Worm (Caenorhabditis elegans): Measurements from ENCODE around the gene ttll-15.

The ttll-15 gene

DNA sequence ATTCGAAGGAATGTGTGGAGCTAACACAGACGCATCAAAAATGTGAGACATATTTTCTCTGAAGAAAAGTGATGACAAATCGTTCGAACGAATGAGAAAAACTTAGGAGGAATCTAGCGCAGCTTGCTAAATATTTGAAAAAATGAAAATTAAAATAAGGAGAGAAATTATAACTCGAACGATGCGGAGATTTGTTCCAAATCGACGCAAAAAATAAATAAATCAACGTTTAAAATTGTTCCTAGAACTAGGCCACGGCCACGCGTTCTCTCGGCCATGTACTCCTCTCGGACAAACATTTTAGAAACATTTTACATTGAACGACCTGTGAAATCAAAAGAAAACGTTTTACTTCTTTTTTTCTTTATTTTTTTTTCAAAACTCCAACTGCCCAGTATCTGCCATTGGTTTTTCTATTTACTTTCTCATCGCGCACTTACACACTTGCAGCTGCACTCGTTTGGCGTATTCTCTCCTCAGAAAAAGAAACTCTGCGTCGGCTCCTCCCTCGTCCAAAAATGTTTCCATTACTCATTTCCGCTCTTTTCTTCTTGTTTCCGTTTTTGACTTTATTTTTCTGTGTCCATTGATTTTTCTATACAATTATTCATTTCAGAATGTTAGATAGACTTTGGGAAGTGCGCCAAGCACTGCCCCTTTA is 38.1 kb upstream of the ttll-15 start, which contains the start of the genes gna-1 and B0024.13 (continued):
- TF ChIP-seq unc-55 (GFP tag; optimal IDR thresholded peaks at IDR 0.05) (no peak), ceh-6 (GFP tag; optimal IDR thresholded peaks at IDR 0.05) (no peak), eyg-1 (tag; optimal IDR thresholded peaks at IDR 0.05) (no peak), hlh-8 (tag; optimal IDR thresholded peaks at IDR 0.05) (no peak), fkh-10 (GFP tag; optimal IDR thresholded peaks at IDR 0.05) (no peak), lim-6 (tag; optimal IDR thresholded peaks at IDR 0.05) (peak; percentile 2), ahr-1 (tag; optimal IDR thresholded peaks at IDR 0.05) (no peak), C08G9.2 (tag; optimal IDR thresholded peaks at IDR 0.05) (peak; percentile 82), unc-3 (GFP tag; conservative IDR thresholded peaks at IDR 0.05) (no peak), unc-3 (tag; optimal IDR thresholded peaks at IDR 0.05) (no peak), ets-4 (tag; optimal IDR thresholded peaks at IDR 0.05) (peak; percentile 22), nhr-11 (tag; optimal IDR thresholded peaks at IDR 0.05) (no peak), sox-4 (tag; optimal IDR thresholded peaks at IDR 0.05) (no peak), pax-1 (tag; optimal IDR thresholded peaks at IDR 0.05) (no peak), elt-2 (tag; optimal IDR thresholded peaks at IDR 0.05) (no peak), madf-2 (tag; optimal IDR thresholded peaks at IDR 0.05) (no peak), F13H6.1 (tag; optimal IDR thresholded peaks at IDR 0.05) (no peak), unc-42 (tag; optimal IDR thresholded peaks at IDR 0.05) (peak; percentile 54), ceh-24 (tag; optimal IDR thresholded peaks at IDR 0.05) (no peak), unc-86 (tag; optimal IDR thresholded peaks at IDR 0.05) (no peak), ceh-18 (tag; optimal IDR thresholded peaks at IDR 0.05) (no peak), T23F11.4 (GFP tag; optimal IDR thresholded peaks at IDR 0.05) (no peak), ceh-2 (tag; optimal IDR thresholded peaks at IDR 0.05) (peak; percentile 76), ceh-31 (tag; optimal IDR thresholded peaks at IDR 0.05) (peak; percentile 89), ceh-45 (GFP tag; IDR thresholded peaks at IDR 0.05) (no peak), zip-5 (tag; optimal IDR thresholded peaks at IDR 0.05) (peak; percentile 66), pha-2 (tag; optimal IDR thresholded peaks at IDR 0.05) (no peak), dmd-4 (tag; optimal IDR thresholded peaks at IDR 0.05; ENCODE audit: borderline replicate concordance) (no peak), ref-2 (tag; optimal IDR thresholded peaks at IDR 0.05) (no peak), ztf-16 (tag; optimal IDR thresholded peaks at IDR 0.05) (no peak), hlh-6 (tag; optimal IDR thresholded peaks at IDR 0.05) (no peak)

DNA sequence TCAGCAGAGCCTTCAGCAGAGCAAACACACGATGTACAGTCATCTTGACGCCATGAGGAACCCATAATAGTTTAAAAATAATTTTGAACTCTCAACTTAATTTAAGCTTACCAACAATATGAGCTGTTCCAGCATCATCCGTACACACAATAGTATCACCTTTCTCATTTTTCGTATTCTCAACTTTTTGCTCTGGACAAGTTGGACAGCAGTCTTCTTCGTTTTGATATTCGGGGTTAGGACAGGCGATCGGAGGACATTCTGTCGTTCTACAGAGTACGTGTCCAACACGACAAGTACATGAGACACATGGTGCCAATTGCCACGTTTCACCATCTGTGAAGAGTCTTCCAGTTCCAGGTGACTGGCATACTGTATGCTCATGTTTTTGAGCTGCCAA is 34.8 kb upstream of the ttll-15 start:
- TF ChIP-seq ceh-30 (tag; optimal IDR thresholded peaks at IDR 0.05): no peak

DNA sequence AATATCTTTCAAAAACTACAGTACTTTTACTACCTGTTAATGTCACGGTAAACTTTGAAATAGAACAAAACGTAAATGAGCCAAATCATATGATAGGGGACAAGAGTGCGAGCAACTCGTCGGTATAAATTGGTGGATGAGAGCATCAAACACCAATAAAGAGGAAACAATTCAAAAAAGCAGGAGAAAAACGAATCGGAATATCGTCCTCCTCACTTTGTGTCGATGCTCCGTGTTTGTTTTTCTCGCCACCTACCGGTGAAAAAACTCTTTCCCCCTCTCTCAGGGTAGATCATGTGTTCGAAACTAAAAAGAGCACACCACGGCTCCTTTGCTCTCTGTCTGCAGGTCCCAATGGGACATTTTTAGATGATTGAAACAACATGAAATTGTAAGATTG is 30.3 kb upstream of the ttll-15 start:
- TF ChIP-seq zip-5 (tag; optimal IDR thresholded peaks at IDR 0.05) (no peak), fax-1 (tag; optimal IDR thresholded peaks at IDR 0.05) (no peak), hlh-8 (tag; optimal IDR thresholded peaks at IDR 0.05) (no peak), fkh-6 (tag; optimal IDR thresholded peaks at IDR 0.05) (no peak), nfya-1 (tag; optimal IDR thresholded peaks at IDR 0.05) (no peak), nhr-232 (tag; optimal IDR thresholded peaks at IDR 0.05) (no peak), ztf-16 (tag; optimal IDR thresholded peaks at IDR 0.05) (no peak), eyg-1 (tag; optimal IDR thresholded peaks at IDR 0.05) (no peak), npax-4 (tag; optimal IDR thresholded peaks at IDR 0.05) (no peak), pax-1 (tag; optimal IDR thresholded peaks at IDR 0.05) (no peak), T23F11.4 (GFP tag; optimal IDR thresholded peaks at IDR 0.05) (no peak), ref-2 (tag; optimal IDR thresholded peaks at IDR 0.05) (no peak), dmd-4 (tag; optimal IDR thresholded peaks at IDR 0.05; ENCODE audit: borderline replicate concordance) (no peak)

DNA sequence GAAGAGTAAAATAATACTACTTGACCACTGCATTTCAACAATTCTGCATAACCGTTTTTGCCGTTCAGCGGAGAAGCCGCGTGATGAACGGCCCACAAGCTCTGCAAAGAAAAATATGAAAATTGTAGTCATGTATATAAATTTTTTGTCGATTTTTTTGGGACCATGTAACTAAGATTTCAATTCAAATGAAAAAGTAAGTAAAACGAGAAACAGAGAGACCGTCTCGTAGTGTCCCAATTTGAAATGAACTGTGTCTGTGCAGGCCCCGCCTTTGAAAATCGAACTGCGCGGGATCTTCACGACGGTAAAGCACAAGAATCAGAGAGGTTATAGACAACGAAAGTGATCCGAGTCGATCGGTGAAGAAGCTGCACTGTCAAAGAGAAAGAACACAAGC is 26.3 kb upstream of the ttll-15 start, which contains the start of gene crm-1:
crm-1 (minus strand) TSS at position 101 of the 400 bp plus-strand sequence.
- TF ChIP-seq odd-2 (tag; optimal IDR thresholded peaks at IDR 0.05) (no peak), fkh-10 (GFP tag; optimal IDR thresholded peaks at IDR 0.05) (no peak), ztf-16 (tag; optimal IDR thresholded peaks at IDR 0.05) (no peak), hlh-15 (tag; optimal IDR thresholded peaks at IDR 0.05) (no peak), ceh-45 (GFP tag; IDR thresholded peaks at IDR 0.05) (no peak), pat-9 (tag; optimal IDR thresholded peaks at IDR 0.05) (no peak), ref-2 (tag; optimal IDR thresholded peaks at IDR 0.05) (no peak), C08G9.2 (tag; optimal IDR thresholded peaks at IDR 0.05) (no peak), T23F11.4 (GFP tag; optimal IDR thresholded peaks at IDR 0.05) (no peak), pha-2 (tag; optimal IDR thresholded peaks at IDR 0.05) (no peak), unc-42 (tag; optimal IDR thresholded peaks at IDR 0.05) (no peak), ceh-19 (GFP tag; optimal IDR thresholded peaks at IDR 0.05) (no peak), ceh-31 (tag; optimal IDR thresholded peaks at IDR 0.05) (no peak)
